Worm (Caenorhabditis elegans) whole organism, L1 larva: ENCODE data around the gene F59B10.5.

Experiments used
- blmp-1 ChIP-seq: fragments of 150-350 bp; optimal IDR thresholded peaks from 2 replicates; lab custom pipeline; 2014; ENCODE audit warnings: missing biosample characterization, missing genetic modification characterization
- lsy-2 ChIP-seq, 2 experiments: fragments of 150-350 bp; optimal IDR thresholded peaks; 2 replicates each; lab custom pipeline; 2014; ENCODE audit warnings: missing biosample characterization in 2 of 2, missing genetic modification characterization in 2 of 2
- nhr-12 ChIP-seq: sonication (generic microtip); optimal IDR thresholded peaks from 2 replicates; lab custom pipeline; 2017; ENCODE audit warnings: missing biosample characterization, missing genetic modification characterization
- nhr-28 ChIP-seq: fragments of 150-350 bp; optimal IDR thresholded peaks from 2 replicates; lab custom pipeline; 2014; ENCODE audit warnings: missing biosample characterization, missing genetic modification characterization
- snpc-4 ChIP-seq: fragments of 150-350 bp; optimal IDR thresholded peaks from 2 replicates; lab custom pipeline; 2014; ENCODE audit warnings: missing biosample characterization, missing genetic modification characterization
- sox-4 ChIP-seq: sonication (generic microtip); optimal IDR thresholded peaks from 2 replicates; lab custom pipeline; 2016; ENCODE audit warnings: missing genetic modification characterization, missing compliant biosample characterization
- unc-62 ChIP-seq: fragments of 150-350 bp; optimal IDR thresholded peaks from 2 replicates; lab custom pipeline; 2014; ENCODE audit warnings: missing biosample characterization, missing genetic modification reagents, missing genetic modification characterization
- unc-98 ChIP-seq: fragments of 200-800 bp; sonication (Bioruptor generic); IDR thresholded peaks from 2 replicates; pipeline ENCODE4 v1.3.6; 2022; ENCODE audit warnings: missing genetic modification characterization, missing compliant biosample characterization

DNA sequence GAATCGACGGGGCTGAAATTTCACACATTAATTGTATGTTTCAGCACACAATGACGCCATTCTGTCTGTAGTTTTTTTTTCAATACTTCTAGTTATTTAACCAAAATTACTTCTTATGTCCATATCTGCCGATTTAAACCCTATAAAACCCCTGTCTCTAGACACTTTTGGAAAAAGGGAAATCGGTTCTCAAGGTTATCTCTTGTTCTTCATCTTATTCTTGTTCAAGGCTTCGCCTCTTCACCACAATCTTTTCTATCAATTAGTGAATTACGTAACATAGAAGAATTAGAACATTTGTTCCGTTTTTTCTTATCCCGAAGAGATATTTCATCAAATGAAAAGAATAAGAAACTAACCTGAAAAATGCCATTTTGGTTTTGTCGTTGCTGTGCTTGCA is 22.8 kb downstream of the F59B10.5 start:
- TF ChIP-seq blmp-1 = peak; percentile 85
- no peak for TF ChIP-seq sox-4 (tag; lab: Kevin White, UChicago)
- no peak for TF ChIP-seq lsy-2 (tag; optimal IDR thresholded peaks at IDR 0.05; lab: Kevin White, UChicago)
- no peak for TF ChIP-seq nhr-28 (tag; lab: Kevin White, UChicago)
- no peak for TF ChIP-seq unc-98 (GFP tag; lab: Robert Waterston, UW)
- TF ChIP-seq unc-62 (GFP tag; lab: Kevin White, UChicago) = no peak
- TF ChIP-seq nhr-12 = no peak
- no peak for TF ChIP-seq snpc-4 (tag; lab: Kevin White, UChicago)
